Worm (Caenorhabditis elegans): ENCODE data around the gene moc-2.

DNA sequence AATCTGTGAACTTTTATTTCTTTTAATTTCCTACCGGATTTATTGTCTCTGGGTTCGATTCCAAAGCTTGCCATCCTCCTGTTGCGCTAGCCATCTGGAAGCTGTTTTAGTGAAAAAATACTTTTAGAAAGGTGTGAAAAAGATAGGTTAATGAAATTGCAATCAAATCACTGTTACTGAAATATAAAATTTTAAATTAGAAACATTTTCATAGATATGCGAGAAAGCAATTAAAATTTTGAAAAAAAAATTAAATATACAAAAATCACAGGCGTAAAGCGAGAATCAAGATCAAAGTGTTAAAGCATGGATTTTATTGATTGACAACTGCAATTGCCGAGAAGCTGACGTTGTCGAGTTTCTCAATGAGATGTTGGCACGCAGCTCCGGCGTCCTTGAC, 5.7 kb upstream of the moc-2 start, which contains the start of gene ubh-2:
- no peak for TF ChIP-seq hnd-1 (tag; optimal IDR thresholded peaks at IDR 0.05)
- no peak for TF ChIP-seq flt-1 (GFP tag; IDR thresholded peaks at IDR 0.05)
- no peak for TF ChIP-seq ama-1 (optimal IDR thresholded peaks at IDR 0.05)
- TF ChIP-seq tbx-11 (GFP tag; IDR thresholded peaks at IDR 0.05) = no peak
- TF ChIP-seq ets-7 (tag; optimal IDR thresholded peaks at IDR 0.05) = no peak
- no peak for TF ChIP-seq ceh-13 (GFP tag; optimal IDR thresholded peaks at IDR 0.05)
- no peak for TF ChIP-seq scrt-1 (GFP tag; IDR thresholded peaks at IDR 0.05)
- TF ChIP-seq tra-4 (tag; optimal IDR thresholded peaks at IDR 0.05) = no peak
- TF ChIP-seq F13C5.2 (tag; optimal IDR thresholded peaks at IDR 0.05) = no peak

Data from whole organism, early embryonic.